Worm (Caenorhabditis elegans) whole organism, L3 larva: ENCODE data around the gene C26H9A.4.

Source experiments
- R02D3.7 ChIP-seq: fragments of 150-350 bp; optimal IDR thresholded peaks from 2 replicates; lab custom pipeline; 2014; ENCODE audit warnings: missing biosample characterization, missing genetic modification characterization
- ama-1 ChIP-seq: fragments of 150-350 bp; optimal IDR thresholded peaks from 2 replicates; lab custom pipeline; 2018
- ceh-16 ChIP-seq: sonication (generic microtip); optimal IDR thresholded peaks from 2 replicates; lab custom pipeline; 2017; ENCODE audit warnings: missing biosample characterization, missing genetic modification characterization
- ceh-28 ChIP-seq: fragments of 150-350 bp; optimal IDR thresholded peaks from 2 replicates; lab custom pipeline; 2014; ENCODE audit warnings: missing biosample characterization, missing genetic modification reagents, missing genetic modification characterization
- ceh-82 ChIP-seq: fragments of 150-350 bp; optimal IDR thresholded peaks from 2 replicates; lab custom pipeline; 2014; ENCODE audit warnings: missing biosample characterization, missing genetic modification characterization
- ceh-9 ChIP-seq: sonication (generic microtip); optimal IDR thresholded peaks from 2 replicates; lab custom pipeline; 2018; ENCODE audit warnings: missing biosample characterization, missing genetic modification characterization
- daf-12 ChIP-seq: fragments of 150-350 bp; optimal IDR thresholded peaks from 2 replicates; lab custom pipeline; 2014; ENCODE audit warnings: missing biosample characterization, missing genetic modification reagents, missing genetic modification characterization
- egl-5 ChIP-seq: fragments of 150-350 bp; optimal IDR thresholded peaks from 2 replicates; lab custom pipeline; 2017; ENCODE audit warnings: missing biosample characterization, missing genetic modification reagents, missing genetic modification characterization, inconsistent platforms
- elt-2 ChIP-seq: sonication (generic microtip); optimal IDR thresholded peaks from 2 replicates; lab custom pipeline; 2016; ENCODE audit warnings: missing genetic modification reagents, mild to moderate bottlenecking, missing genetic modification characterization, missing compliant biosample characterization
- fkh-10 ChIP-seq: sonication (generic microtip); optimal IDR thresholded peaks from 2 replicates; lab custom pipeline; 2017; ENCODE audit warnings: missing biosample characterization, missing genetic modification reagents, missing genetic modification characterization
- fkh-2 ChIP-seq: fragments of 150-350 bp; optimal IDR thresholded peaks from 2 replicates; lab custom pipeline; 2014; ENCODE audit warnings: missing biosample characterization, missing genetic modification reagents, missing genetic modification characterization
- fos-1 ChIP-seq: fragments of 150-350 bp; optimal IDR thresholded peaks from 2 replicates; lab custom pipeline; 2014; ENCODE audit warnings: missing biosample characterization, missing genetic modification characterization
- jun-1 ChIP-seq: fragments of 150-350 bp; optimal IDR thresholded peaks from 2 replicates; lab custom pipeline; 2014; ENCODE audit warnings: missing biosample characterization, missing genetic modification reagents, missing genetic modification characterization
- lin-39 ChIP-seq: fragments of 150-350 bp; optimal IDR thresholded peaks from 2 replicates; lab custom pipeline; 2018; ENCODE audit warnings: missing biosample characterization, missing genetic modification reagents, missing genetic modification characterization
- lsy-12 ChIP-seq: sonication (generic microtip); optimal IDR thresholded peaks from 2 replicates; lab custom pipeline; 2016; ENCODE audit warnings: mild to moderate bottlenecking, missing genetic modification characterization, missing compliant biosample characterization
- mdl-1 ChIP-seq: fragments of 150-350 bp; optimal IDR thresholded peaks from 2 replicates; lab custom pipeline; 2014; ENCODE audit warnings: missing biosample characterization, missing genetic modification characterization
- mml-1 ChIP-seq: fragments of 150-350 bp; sonication (generic microtip); optimal IDR thresholded peaks from 3 replicates; lab custom pipeline; 2014; ENCODE audit warnings: missing biosample characterization, missing genetic modification characterization
- nhr-11 ChIP-seq: fragments of 150-350 bp; optimal IDR thresholded peaks from 2 replicates; lab custom pipeline; 2014; ENCODE audit warnings: missing biosample characterization, missing genetic modification characterization
- nhr-12 ChIP-seq: fragments of 150-350 bp; optimal IDR thresholded peaks from 2 replicates; lab custom pipeline; 2014; ENCODE audit warnings: missing biosample characterization, missing genetic modification characterization
- nhr-23 ChIP-seq: fragments of 150-350 bp; optimal IDR thresholded peaks from 2 replicates; lab custom pipeline; 2014; ENCODE audit warnings: missing biosample characterization, missing genetic modification reagents, missing genetic modification characterization
- nhr-237 ChIP-seq: fragments of 150-350 bp; optimal IDR thresholded peaks from 2 replicates; lab custom pipeline; 2014; ENCODE audit warnings: missing biosample characterization, missing genetic modification characterization
- nhr-25 ChIP-seq: sonication (generic microtip); optimal IDR thresholded peaks from 2 replicates; lab custom pipeline; 2017; ENCODE audit warnings: missing biosample characterization, missing genetic modification characterization
- nhr-43 ChIP-seq: sonication (generic microtip); optimal IDR thresholded peaks from 2 replicates; lab custom pipeline; 2016; ENCODE audit warnings: mild to moderate bottlenecking, missing genetic modification characterization, missing compliant biosample characterization; ENCODE audit not compliant: poor library complexity, severe bottlenecking
- nhr-67 ChIP-seq: fragments of 150-350 bp; optimal IDR thresholded peaks from 2 replicates; lab custom pipeline; 2014; ENCODE audit warnings: missing biosample characterization, missing genetic modification characterization
- nhr-77 ChIP-seq: fragments of 150-350 bp; optimal IDR thresholded peaks from 2 replicates; lab custom pipeline; 2014; ENCODE audit warnings: missing biosample characterization, missing genetic modification characterization
- pha-4 ChIP-seq: fragments of 150-350 bp; optimal IDR thresholded peaks from 2 replicates; lab custom pipeline; 2014; ENCODE audit warnings: missing biosample characterization, missing genetic modification reagents, missing genetic modification characterization
- pqm-1 ChIP-seq: fragments of 150-350 bp; optimal IDR thresholded peaks from 2 replicates; lab custom pipeline; 2017; ENCODE audit warnings: missing biosample characterization, missing genetic modification characterization, inconsistent platforms
- sea-2 ChIP-seq: fragments of 150-350 bp; sonication (generic microtip); optimal IDR thresholded peaks from 4 replicates; lab custom pipeline; 2014; ENCODE audit warnings: missing biosample characterization, missing genetic modification reagents, missing genetic modification characterization
- skn-1 ChIP-seq: fragments of 150-350 bp; optimal IDR thresholded peaks from 2 replicates; lab custom pipeline; 2014; ENCODE audit warnings: missing biosample characterization, missing genetic modification characterization
- tbx-2 ChIP-seq: sonication (generic microtip); optimal IDR thresholded peaks from 2 replicates; lab custom pipeline; 2016; ENCODE audit warnings: mild to moderate bottlenecking, missing genetic modification characterization, missing compliant biosample characterization
- unc-39 ChIP-seq: sonication (generic microtip); optimal IDR thresholded peaks from 4 replicates; lab custom pipeline; 2017; ENCODE audit warnings: missing biosample characterization, missing genetic modification characterization
- unc-62 ChIP-seq: fragments of 150-350 bp; sonication (generic microtip); optimal IDR thresholded peaks from 4 replicates; lab custom pipeline; 2014; ENCODE audit warnings: missing biosample characterization, missing genetic modification reagents, missing genetic modification characterization
- zag-1 ChIP-seq: fragments of 150-350 bp; optimal IDR thresholded peaks from 2 replicates; lab custom pipeline; 2014; ENCODE audit warnings: missing biosample characterization, missing genetic modification characterization

The C26H9A.4 gene

ce11 chrIV:12688370-12688769, 35.2 kb downstream of the C26H9A.4 start, which contains the start of gene T23B5.3:
T23B5.3 (plus strand) TSS chrIV:12688670.
- no peak for TF ChIP-seq pqm-1 (tag; lab: Kevin White, UChicago)
- TF ChIP-seq nhr-77 (tag; lab: Kevin White, UChicago) = no peak
- TF ChIP-seq nhr-12 = no peak
- no peak for TF ChIP-seq fos-1
- no peak for TF ChIP-seq nhr-23 (tag; lab: Kevin White, UChicago)
- TF ChIP-seq elt-2 = no peak

- TF ChIP-seq nhr-11 (tag; lab: Kevin White, UChicago) (no peak), skn-1 (tag; lab: Kevin White, UChicago) (no peak), jun-1 (tag; lab: Kevin White, UChicago) (no peak), ceh-82 (tag; lab: Kevin White, UChicago) (no peak), ceh-9 (tag; lab: Kevin White, UChicago) (no peak), zag-1 (tag; lab: Kevin White, UChicago) (no peak), ceh-16 (tag; lab: Kevin White, UChicago) (no peak), R02D3.7 (tag; lab: Kevin White, UChicago) (no peak)
These were observed 36.1 kb downstream of the C26H9A.4 start for ce11 chrIV:12689292-12689691.

ce11 chrIV:12689709-12690142, 36.5 kb downstream of the C26H9A.4 start:
- TF ChIP-seq elt-2 (peak; percentile 99), pqm-1 (tag; lab: Kevin White, UChicago) (peak; percentile 91), jun-1 (tag; lab: Kevin White, UChicago) (peak; percentile 53), nhr-25 (tag; lab: Kevin White, UChicago) (no peak), fkh-2 (tag; lab: Kevin White, UChicago) (no peak), pha-4 (peak; percentile 34)

- TF ChIP-seq pqm-1 (tag; lab: Kevin White, UChicago) = peak; percentile 75
- TF ChIP-seq pha-4 = no peak
- no peak for TF ChIP-seq mml-1 (tag; lab: Kevin White, UChicago)
- TF ChIP-seq jun-1 (tag; lab: Kevin White, UChicago) = peak; percentile 18
- TF ChIP-seq elt-2 = peak; percentile 90
- no peak for TF ChIP-seq mdl-1 (tag; lab: Kevin White, UChicago)
- TF ChIP-seq ceh-9 (tag; lab: Kevin White, UChicago) = no peak
- TF ChIP-seq egl-5 (tag; lab: Kevin White, UChicago) = no peak
- TF ChIP-seq unc-62 (GFP tag; lab: Kevin White, UChicago) = no peak
- no peak for TF ChIP-seq daf-12 (tag; lab: Kevin White, UChicago)
- TF ChIP-seq nhr-67 = no peak
- no peak for TF ChIP-seq nhr-237 (tag; lab: Kevin White, UChicago)
These were observed 45.7 kb downstream of the C26H9A.4 start for ce11 chrIV:12698880-12699279.

- no peak for TF ChIP-seq nhr-43
- peak; percentile 80 for TF ChIP-seq elt-2
These were observed 47.0 kb downstream of the C26H9A.4 start for ce11 chrIV:12700204-12700603.

ce11 chrIV:12700944-12701343, 47.7 kb downstream of the C26H9A.4 start:
- no peak for TF ChIP-seq ama-1 (lab: Kevin White, UChicago)
- TF ChIP-seq lin-39 (tag; lab: Kevin White, UChicago) = no peak
- TF ChIP-seq ceh-28 (tag; lab: Kevin White, UChicago) = no peak
- no peak for TF ChIP-seq unc-39 (tag; lab: Kevin White, UChicago)
- TF ChIP-seq lsy-12 (tag; lab: Kevin White, UChicago) = no peak
- TF ChIP-seq fkh-10 (GFP tag; lab: Kevin White, UChicago) = no peak
- TF ChIP-seq tbx-2 (tag; lab: Kevin White, UChicago) = no peak
- no peak for TF ChIP-seq sea-2 (GFP tag; lab: Kevin White, UChicago)
- TF ChIP-seq zag-1 (tag; lab: Kevin White, UChicago) = no peak
- no peak for TF ChIP-seq nhr-11 (tag; lab: Kevin White, UChicago)
- no peak for TF ChIP-seq ceh-9 (tag; lab: Kevin White, UChicago)
